Fruit fly (Drosophila melanogaster) Kc167 (cell line): ENCODE measurements around the gene aay.

Source experiments
- Myc ChIP-seq: fragments of >200 bp; optimal IDR thresholded peaks from 2 replicates; lab custom pipeline; 2017; ENCODE audit warnings: missing external identifiers
- Sin3A ChIP-seq: fragments of >200 bp; optimal IDR thresholded peaks from 2 replicates; lab custom pipeline; 2018; ENCODE audit warnings: missing external identifiers
- h ChIP-seq: fragments of >200 bp; optimal IDR thresholded peaks from 3 replicates; lab custom pipeline; 2018; ENCODE audit warnings: missing external identifiers
- insv ChIP-seq: fragments of >200 bp; optimal IDR thresholded peaks from 3 replicates; lab custom pipeline; 2018; ENCODE audit warnings: missing external identifiers
- psq ChIP-seq: fragments of >200 bp; optimal IDR thresholded peaks from 2 replicates; lab custom pipeline; 2017; ENCODE audit warnings: missing external identifiers
- ttk ChIP-seq: sonication (Bioruptor generic); optimal IDR thresholded peaks from 2 replicates; lab custom pipeline; 2017; ENCODE audit warnings: missing external identifiers

- TF ChIP-seq Myc (no peak), psq (lab: Kevin White, UChicago) (no peak), h (no peak), Sin3A (lab: Kevin White, UChicago) (no peak), insv (lab: Kevin White, UChicago) (no peak), ttk (lab: Kevin White, UChicago) (no peak)
Measured at dm6 chr3L:9424528-9424911, 1.5 kb downstream of the aay start.
